Worm (Caenorhabditis elegans): ENCODE measurements around the gene str-209.

Gene str-209

ce11 chrV:4983091-4983490, 34.4 kb downstream of the str-209 start, which contains the start of gene srsx-13:
srsx-13 (minus strand) TSS chrV:4983191.
- no peak for TF ChIP-seq unc-39 (tag; optimal IDR thresholded peaks at IDR 0.05)
- TF ChIP-seq lin-39 (tag; optimal IDR thresholded peaks at IDR 0.05) = no peak
- TF ChIP-seq nhr-77 (tag; optimal IDR thresholded peaks at IDR 0.05) = no peak
- TF ChIP-seq lin-11 (tag; optimal IDR thresholded peaks at IDR 0.05) = no peak
- no peak for TF ChIP-seq mab-5 (tag; optimal IDR thresholded peaks at IDR 0.05)
- no peak for TF ChIP-seq nhr-129 (tag; optimal IDR thresholded peaks at IDR 0.05)
- TF ChIP-seq F13H6.1 (tag; optimal IDR thresholded peaks at IDR 0.05) = no peak
- no peak for TF ChIP-seq ceh-16 (tag; optimal IDR thresholded peaks at IDR 0.05)
- TF ChIP-seq elt-3 (tag; optimal IDR thresholded peaks at IDR 0.05) = no peak
- no peak for TF ChIP-seq sem-4 (tag; optimal IDR thresholded peaks at IDR 0.05)

- TF ChIP-seq fos-1 (tag; optimal IDR thresholded peaks at IDR 0.05) = no peak
- no peak for TF ChIP-seq alr-1 (tag; optimal IDR thresholded peaks at IDR 0.05)
- no peak for TF ChIP-seq ceh-82 (tag; optimal IDR thresholded peaks at IDR 0.05)
Measured at ce11 chrV:4987097-4987496, 38.4 kb downstream of the str-209 start, which contains the start of gene ncx-8. ncx-8 (minus strand) TSS chrV:4987197.

ce11 chrV:4995155-4995554, 46.4 kb downstream of the str-209 start, which contains the start of gene ncx-9:
ncx-9 (minus strand) TSS chrV:4995255.
- TF ChIP-seq ZK546.5 (tag; optimal IDR thresholded peaks at IDR 0.05) = no peak
- TF ChIP-seq nhr-10 (tag; optimal IDR thresholded peaks at IDR 0.05) = no peak
- TF ChIP-seq lin-39 (tag; optimal IDR thresholded peaks at IDR 0.05) = no peak
- no peak for TF ChIP-seq ztf-4 (tag; optimal IDR thresholded peaks at IDR 0.05)
- no peak for TF ChIP-seq unc-39 (tag; optimal IDR thresholded peaks at IDR 0.05)
- TF ChIP-seq sma-9 (GFP tag; optimal IDR thresholded peaks at IDR 0.05) = no peak
- TF ChIP-seq sma-9 (tag; optimal IDR thresholded peaks at IDR 0.05) = no peak
- no peak for TF ChIP-seq ceh-16 (tag; optimal IDR thresholded peaks at IDR 0.05)
- no peak for TF ChIP-seq alr-1 (tag; optimal IDR thresholded peaks at IDR 0.05)
- no peak for TF ChIP-seq Y55F3AM.14 (GFP tag; optimal IDR thresholded peaks at IDR 0.05)
- no peak for TF ChIP-seq skn-1 (tag; optimal IDR thresholded peaks at IDR 0.05)
- TF ChIP-seq ceh-82 (tag; optimal IDR thresholded peaks at IDR 0.05) = no peak
- no peak for TF ChIP-seq snpc-4 (tag; optimal IDR thresholded peaks at IDR 0.05)

ce11 chrV:5000406-5000805, 51.7 kb downstream of the str-209 start, which contains the start of gene ugt-7:
ugt-7 (minus strand) TSS chrV:5000566.
- TF ChIP-seq C34F6.9 (tag; optimal IDR thresholded peaks at IDR 0.05) = no peak
- TF ChIP-seq ztf-4 (tag; optimal IDR thresholded peaks at IDR 0.05) = no peak
- TF ChIP-seq fos-1 (tag; optimal IDR thresholded peaks at IDR 0.05) = peak; percentile 66
- no peak for TF ChIP-seq lin-39 (tag; optimal IDR thresholded peaks at IDR 0.05)
